Fruit fly (Drosophila melanogaster): ENCODE data around the gene RpS27A.

Gene RpS27A

DNA sequence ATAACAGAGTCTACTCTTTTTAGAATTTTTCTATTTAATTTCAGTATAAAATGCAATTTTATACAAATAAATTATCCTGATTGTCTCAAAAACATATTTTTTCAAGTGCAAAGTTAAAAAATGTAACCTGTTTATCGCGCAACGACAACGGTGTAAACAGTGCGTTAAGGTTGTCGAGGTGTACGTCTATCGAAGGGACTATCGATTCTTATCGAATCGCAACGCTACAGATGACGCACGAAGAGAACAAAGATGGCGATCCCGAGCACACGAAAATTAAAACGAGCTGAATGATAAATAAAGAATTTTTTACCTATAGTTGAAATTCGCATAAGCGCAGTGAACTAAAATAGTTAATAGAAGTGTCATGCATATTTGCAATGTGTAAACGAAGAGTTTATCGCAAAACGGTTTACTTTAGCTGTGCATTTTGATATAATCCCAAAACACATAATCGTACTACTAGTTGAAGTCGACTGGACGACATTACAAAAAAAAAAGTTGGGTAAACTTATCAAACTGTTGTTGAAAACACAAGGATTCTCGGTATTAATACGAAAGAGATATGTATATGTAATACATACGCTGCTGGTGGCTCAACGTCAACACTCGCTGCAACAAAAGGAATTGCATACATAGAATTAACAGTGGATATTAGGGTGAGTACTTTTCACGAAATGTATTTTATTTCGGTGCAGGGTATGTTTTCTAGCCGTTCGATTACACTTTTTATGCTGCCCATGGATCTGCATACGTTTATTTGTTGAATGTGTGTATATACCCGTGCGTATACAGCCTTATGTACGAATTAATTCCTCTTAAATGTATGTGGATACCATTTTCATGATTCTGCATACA, 20.1 kb upstream of the RpS27A start, which contains the start of gene da (continued):
- no peak for TF ChIP-seq dmrt93B (GFP tag; optimal IDR thresholded peaks at IDR 0.05)
- TF ChIP-seq N (GFP tag; optimal IDR thresholded peaks at IDR 0.05): peak; percentile 94
- TF ChIP-seq GATAd (GFP tag; optimal IDR thresholded peaks at IDR 0.05): no peak
- TF ChIP-seq brk (GFP tag; optimal IDR thresholded peaks at IDR 0.05): no peak

DNA sequence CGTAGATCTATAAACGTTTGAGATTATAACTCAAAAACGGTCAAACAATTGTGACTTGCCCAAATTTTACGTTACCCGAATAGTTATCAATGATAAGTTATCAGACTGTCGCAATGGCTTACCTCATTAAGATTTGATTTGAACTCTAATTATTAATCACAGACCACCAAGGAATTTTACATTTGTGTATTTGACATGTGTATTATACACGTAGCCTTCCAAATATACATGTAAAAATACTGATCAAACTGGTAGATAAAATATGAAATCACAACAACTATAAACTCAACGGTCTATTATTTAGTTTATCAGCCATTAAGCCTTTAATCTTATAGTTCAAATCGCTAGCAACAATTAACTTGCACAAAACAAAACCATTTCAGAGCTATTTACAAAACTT, 14.7 kb upstream of the RpS27A start:
- TF ChIP-seq br (GFP tag; optimal IDR thresholded peaks at IDR 0.05): no peak
- TF ChIP-seq pan (optimal IDR thresholded peaks at IDR 0.05): no peak
- no peak for TF ChIP-seq usp (GFP tag; optimal IDR thresholded peaks at IDR 0.05)
- TF ChIP-seq HLH106 (tag; optimal IDR thresholded peaks at IDR 0.05): no peak
- no peak for TF ChIP-seq Sp1 (GFP tag; optimal IDR thresholded peaks at IDR 0.05)
- no peak for TF ChIP-seq CrebA (GFP tag; optimal IDR thresholded peaks at IDR 0.05; ENCODE audit: borderline replicate concordance)
- no peak for TF ChIP-seq Hnf4 (GFP tag; optimal IDR thresholded peaks at IDR 0.05)
- TF ChIP-seq CG9705 (GFP tag; optimal IDR thresholded peaks at IDR 0.05): no peak
- TF ChIP-seq brk (GFP tag; optimal IDR thresholded peaks at IDR 0.05): no peak
- TF ChIP-seq dsf (GFP tag; optimal IDR thresholded peaks at IDR 0.05; ENCODE audit: borderline replicate concordance): no peak
- no peak for TF ChIP-seq Jra (GFP tag; optimal IDR thresholded peaks at IDR 0.05)
- TF ChIP-seq lola (GFP tag; optimal IDR thresholded peaks at IDR 0.05): no peak
- TF ChIP-seq fru (GFP tag; optimal IDR thresholded peaks at IDR 0.05): no peak
- no peak for TF ChIP-seq Rel (GFP tag; optimal IDR thresholded peaks at IDR 0.05)
- no peak for TF ChIP-seq Rel (tag; optimal IDR thresholded peaks at IDR 0.05)
- no peak for TF ChIP-seq psq (GFP tag; optimal IDR thresholded peaks at IDR 0.05)
- TF ChIP-seq tai (GFP tag; optimal IDR thresholded peaks at IDR 0.05): no peak
- TF ChIP-seq Hr83 (GFP tag; optimal IDR thresholded peaks at IDR 0.05; ENCODE audit: poor library complexity, severe bottlenecking): no peak
- TF ChIP-seq Dfd (GFP tag; optimal IDR thresholded peaks at IDR 0.05): no peak
- TF ChIP-seq rgr (GFP tag; optimal IDR thresholded peaks at IDR 0.05): no peak

DNA sequence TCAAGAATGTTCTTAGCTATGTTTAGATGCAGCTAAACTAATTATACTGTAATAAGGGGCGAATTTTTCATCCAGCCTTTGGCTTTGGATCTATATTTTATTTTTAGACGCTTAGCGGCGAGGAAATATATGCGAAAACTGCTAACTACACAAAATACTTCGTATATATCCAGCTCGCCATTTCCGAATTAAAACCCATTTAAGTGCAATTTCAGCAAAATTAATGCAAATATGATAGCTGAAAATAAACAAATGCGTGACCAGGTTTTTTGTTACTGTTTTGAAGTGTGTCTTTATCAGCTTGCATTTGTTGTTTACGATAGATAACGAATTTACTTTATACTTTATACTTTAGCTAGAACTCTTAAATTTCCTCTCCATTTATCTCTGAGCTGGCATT, 13.1 kb upstream of the RpS27A start:
- peak; percentile 31 for TF ChIP-seq tai (GFP tag; optimal IDR thresholded peaks at IDR 0.05)
- no peak for TF ChIP-seq CG9705 (GFP tag; optimal IDR thresholded peaks at IDR 0.05)
- no peak for TF ChIP-seq Mio (GFP tag; optimal IDR thresholded peaks at IDR 0.05)
- TF ChIP-seq Dfd (GFP tag; optimal IDR thresholded peaks at IDR 0.05): no peak
- no peak for TF ChIP-seq brk (GFP tag; optimal IDR thresholded peaks at IDR 0.05)
- TF ChIP-seq Hr78 (GFP tag; optimal IDR thresholded peaks at IDR 0.05): no peak
- no peak for TF ChIP-seq Abd-B (GFP tag; optimal IDR thresholded peaks at IDR 0.05)
- TF ChIP-seq fru (GFP tag; optimal IDR thresholded peaks at IDR 0.05): no peak

DNA sequence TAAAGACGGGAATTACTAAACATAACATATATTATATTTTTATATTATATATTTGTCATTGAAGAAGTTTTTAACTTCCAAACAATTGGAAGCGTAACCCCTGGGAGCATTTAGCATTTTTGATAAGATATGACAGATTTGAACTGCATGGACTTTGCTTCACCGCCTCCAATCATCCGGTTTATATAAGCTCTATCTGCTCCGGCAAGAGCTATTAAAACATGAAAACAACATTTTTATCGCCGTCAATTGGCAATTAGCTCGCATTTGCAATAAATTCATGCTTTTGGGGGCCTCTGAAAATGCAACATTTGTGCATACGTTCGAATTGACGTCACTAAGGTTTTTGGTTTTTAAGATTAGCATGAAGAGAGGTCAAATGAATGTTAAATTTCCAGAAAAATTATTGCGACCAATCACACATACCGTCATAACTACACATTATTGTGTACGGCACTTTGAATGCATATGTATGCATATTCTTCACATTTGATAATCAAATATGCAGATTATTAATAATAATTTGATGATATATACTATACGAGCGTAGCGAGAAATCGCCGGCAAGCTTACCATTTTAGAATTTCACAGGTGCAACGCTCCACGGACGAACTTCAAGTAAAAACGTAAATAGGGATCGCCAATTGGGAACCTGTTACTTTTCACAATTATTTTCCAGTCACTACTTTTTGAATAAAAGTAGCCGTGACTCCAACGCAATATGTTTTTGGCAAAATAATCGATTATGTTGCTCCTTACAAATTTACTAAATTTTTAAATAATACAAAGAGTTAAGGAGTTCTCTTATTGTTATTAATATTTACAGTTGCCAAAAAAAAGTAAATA, 12.3 kb upstream of the RpS27A start, which contains the start of gene Mdh1:
Gene Mdh1 (minus strand): TSS at position 691 of the 846 bp plus-strand sequence.
- TF ChIP-seq GATAd (GFP tag; optimal IDR thresholded peaks at IDR 0.05) (no peak), dl (GFP tag; optimal IDR thresholded peaks at IDR 0.05; ENCODE audit: insufficient read depth in 1 of 2, partially characterized antibody in 2 of 2) (peak in 1 of 2 experiments; percentile 11), rgr (GFP tag; optimal IDR thresholded peaks at IDR 0.05) (peak; percentile 13), foxo (GFP tag; optimal IDR thresholded peaks at IDR 0.05) (no peak), woc (GFP tag; optimal IDR thresholded peaks at IDR 0.05) (peak; percentile 6), ey (GFP tag; optimal IDR thresholded peaks at IDR 0.05) (no peak), brk (GFP tag; optimal IDR thresholded peaks at IDR 0.05) (peak; percentile 52), OdsH (GFP tag; optimal IDR thresholded peaks at IDR 0.05) (peak; percentile 14), CrebA (GFP tag; optimal IDR thresholded peaks at IDR 0.05; ENCODE audit: borderline replicate concordance) (no peak), lola (GFP tag; optimal IDR thresholded peaks at IDR 0.05) (no peak), sage (GFP tag; optimal IDR thresholded peaks at IDR 0.05) (peak; percentile 37), Hnf4 (GFP tag; optimal IDR thresholded peaks at IDR 0.05) (peak; percentile 10)

Measured in whole organism, wandering third instar larva.